ENCODE assay signal across 3 fruit fly cellular contexts in the genomic region with DNA sequence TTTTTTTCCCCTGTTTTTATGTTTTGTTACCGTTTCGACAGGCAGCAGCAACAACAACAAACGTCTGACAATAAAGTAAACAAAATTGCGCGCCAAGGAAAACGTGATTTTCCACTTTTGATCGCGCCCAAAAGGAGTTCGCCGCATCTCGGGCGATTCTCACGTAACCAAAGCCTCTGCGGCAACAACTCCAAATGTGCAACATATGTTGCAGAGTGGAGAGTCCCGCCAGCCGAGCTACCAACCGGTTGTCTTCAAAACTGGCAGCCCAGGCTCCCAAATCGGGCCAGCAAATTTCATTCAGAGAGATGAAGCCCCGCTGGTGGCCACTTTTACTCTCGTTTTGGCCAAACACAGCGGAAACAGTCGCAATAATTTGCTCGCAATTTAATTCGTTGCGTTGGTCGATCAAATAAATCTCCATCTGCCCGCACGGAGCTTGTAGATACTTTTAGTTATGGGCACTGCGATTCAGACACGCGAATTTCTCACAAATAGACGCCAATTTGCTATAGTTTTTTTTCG.
TF ChIP-seq lines count a peak whose summit lies in the region.

No protein-coding gene starts in this region.

TF ChIP-seq in whole organism, prepupa, 60 proteins besides CTCF, POLR2A, EP300 and RAD21:
- TF ChIP-seq dac (GFP tag; optimal IDR thresholded peaks at IDR 0.05; lab: Kevin White, UChicago) = no peak
- peak; percentile 91 for TF ChIP-seq Blimp-1 (GFP tag; optimal IDR thresholded peaks at IDR 0.05; lab: Kevin White, UChicago)
- TF ChIP-seq CG1621 (tag; optimal IDR thresholded peaks at IDR 0.05; lab: Kevin White, UChicago) = no peak
- no peak for TF ChIP-seq cyc (GFP tag; optimal IDR thresholded peaks at IDR 0.05; lab: Kevin White, UChicago)
- 0 out of 3 replicates have a peak, but pooled peaks have one; percentile 35 for TF ChIP-seq CG8119 (GFP tag; IDR thresholded peaks at IDR 0.05; lab: Robert Waterston, UW)
- TF ChIP-seq CG6854 (GFP tag; optimal IDR thresholded peaks at IDR 0.05; lab: Kevin White, UChicago) = peak; percentile 64
- TF ChIP-seq Met (GFP tag; optimal IDR thresholded peaks at IDR 0.05; lab: Kevin White, UChicago) = no peak
- no peak for TF ChIP-seq Eip75B (GFP tag; optimal IDR thresholded peaks at IDR 0.05; lab: Kevin White, UChicago)
- no peak for TF ChIP-seq CG31627 (GFP tag; optimal IDR thresholded peaks at IDR 0.05; lab: Kevin White, UChicago)
- peak; percentile 4 for TF ChIP-seq vri (GFP tag; optimal IDR thresholded peaks at IDR 0.05; lab: Kevin White, UChicago)
- no peak for TF ChIP-seq CG11294 (GFP tag; IDR thresholded peaks at IDR 0.05; lab: Robert Waterston, UW)
- no peak for TF ChIP-seq fkh (GFP tag; optimal IDR thresholded peaks at IDR 0.05; lab: Kevin White, UChicago)
- TF ChIP-seq topi (GFP tag; optimal IDR thresholded peaks at IDR 0.05; lab: Kevin White, UChicago) = no peak
- TF ChIP-seq dsx (GFP tag; optimal IDR thresholded peaks at IDR 0.05; lab: Kevin White, UChicago; ENCODE audit: poor library complexity, severe bottlenecking) = peak; percentile 77

TF ChIP-seq in whole organism, pupa, 21 proteins besides CTCF, POLR2A, EP300 and RAD21:
- TF ChIP-seq CG13204 (GFP tag; optimal IDR thresholded peaks at IDR 0.05; lab: Kevin White, UChicago) = no peak
- 0 out of 3 replicates have a peak, but pooled peaks have one; percentile 38 for TF ChIP-seq fd96Ca (GFP tag; IDR thresholded peaks at IDR 0.05; lab: Robert Waterston, UW)

TF ChIP-seq in whole organism, wandering third instar larva, 38 proteins besides CTCF, POLR2A, EP300 and RAD21:
- no peak for TF ChIP-seq lola (GFP tag; optimal IDR thresholded peaks at IDR 0.05; lab: Kevin White, UChicago)
- peak; percentile 32 for TF ChIP-seq Vsx2 (GFP tag; optimal IDR thresholded peaks at IDR 0.05; lab: Kevin White, UChicago; ENCODE audit: partially characterized antibody)
